Worm (Caenorhabditis elegans): Measurements from ENCODE around the gene F13B12.7.
A peak's percentile ranks its signal among the peaks of the same experiment; 100 is the strongest.

F13B12.7 gene

ce11 chrIV:10425129-10425528 is 18.5 kb upstream of the F13B12.7 start:
- no peak for TF ChIP-seq ets-5 (GFP tag; IDR thresholded peaks at IDR 0.05)
- TF ChIP-seq sptf-1 (tag; optimal IDR thresholded peaks at IDR 0.05): no peak
- peak; percentile 22 for TF ChIP-seq nhr-20 (tag; optimal IDR thresholded peaks at IDR 0.05)
- peak; percentile 7 for TF ChIP-seq blmp-1 (tag; optimal IDR thresholded peaks at IDR 0.05)
- TF ChIP-seq fos-1 (tag; optimal IDR thresholded peaks at IDR 0.05): no peak
- peak; percentile 24 for TF ChIP-seq nhr-71 (tag; optimal IDR thresholded peaks at IDR 0.05)
- TF ChIP-seq pqm-1 (tag; optimal IDR thresholded peaks at IDR 0.05): no peak
- TF ChIP-seq xbp-1 (tag; optimal IDR thresholded peaks at IDR 0.05): peak; percentile 4
- no peak for TF ChIP-seq lin-39 (tag; optimal IDR thresholded peaks at IDR 0.05)
- TF ChIP-seq F16B12.6 (tag; optimal IDR thresholded peaks at IDR 0.05): no peak
- TF ChIP-seq aly-2 (tag; optimal IDR thresholded peaks at IDR 0.05): no peak
- TF ChIP-seq nhr-90 (tag; optimal IDR thresholded peaks at IDR 0.05; ENCODE audit: poor library complexity): no peak
- no peak for TF ChIP-seq zag-1 (tag; optimal IDR thresholded peaks at IDR 0.05)
- peak; percentile 5 to 51 for TF ChIP-seq lin-35 (GFP tag; optimal IDR thresholded peaks at IDR 0.05)
- TF ChIP-seq nhr-77 (tag; optimal IDR thresholded peaks at IDR 0.05): no peak
- peak in 2 of 3 experiments; percentile 36 to 39 for TF ChIP-seq dpl-1 (GFP tag; optimal IDR thresholded peaks at IDR 0.05)
- TF ChIP-seq fkh-8 (tag; optimal IDR thresholded peaks at IDR 0.05): no peak
- TF ChIP-seq unc-130 (tag; optimal IDR thresholded peaks at IDR 0.05): no peak
- no peak for TF ChIP-seq pax-3 (tag; optimal IDR thresholded peaks at IDR 0.05)
- TF ChIP-seq vab-15 (tag; optimal IDR thresholded peaks at IDR 0.05): no peak
- TF ChIP-seq efl-1 (optimal IDR thresholded peaks at IDR 0.05): peak; percentile 23 to 44
- no peak for TF ChIP-seq efl-1 (GFP tag; optimal IDR thresholded peaks at IDR 0.05 in 1 of 2)
- no peak for TF ChIP-seq alr-1 (tag; optimal IDR thresholded peaks at IDR 0.05; ENCODE audit: borderline replicate concordance)
- TF ChIP-seq ceh-88 (GFP tag; IDR thresholded peaks at IDR 0.05): no peak
- TF ChIP-seq ama-1 (optimal IDR thresholded peaks at IDR 0.05): no peak
- no peak for TF ChIP-seq efl-3 (GFP tag; optimal IDR thresholded peaks at IDR 0.05)
- peak; percentile 34 for TF ChIP-seq mep-1 (tag; optimal IDR thresholded peaks at IDR 0.05)
- no peak for TF ChIP-seq nhr-84 (tag; optimal IDR thresholded peaks at IDR 0.05)
- no peak for TF ChIP-seq ces-1 (GFP tag; optimal IDR thresholded peaks at IDR 0.05)
- TF ChIP-seq lir-3 (tag; optimal IDR thresholded peaks at IDR 0.05; ENCODE audit: poor library complexity): no peak
- TF ChIP-seq rnt-1 (tag; optimal IDR thresholded peaks at IDR 0.05): peak; percentile 49
- TF ChIP-seq fkh-10 (GFP tag; optimal IDR thresholded peaks at IDR 0.05): peak; percentile 25
- peak; percentile 50 for TF ChIP-seq snu-23 (GFP tag; optimal IDR thresholded peaks at IDR 0.05)
- TF ChIP-seq ceh-8 (GFP tag; optimal IDR thresholded peaks at IDR 0.05): no peak
- no peak for TF ChIP-seq elt-2 (tag; optimal IDR thresholded peaks at IDR 0.05)
- no peak for TF ChIP-seq mdl-1 (tag; optimal IDR thresholded peaks at IDR 0.05)
- no peak for TF ChIP-seq nhr-12 (tag; optimal IDR thresholded peaks at IDR 0.05)
- TF ChIP-seq skn-1 (tag; optimal IDR thresholded peaks at IDR 0.05): peak; percentile 5
- TF ChIP-seq nhr-85 (tag): no peak
- TF ChIP-seq grh-1 (GFP tag; IDR thresholded peaks at IDR 0.05): no peak
- TF ChIP-seq nhr-19 (GFP tag; conservative IDR thresholded peaks at IDR 0.05): no peak
- TF ChIP-seq irx-1 (tag; optimal IDR thresholded peaks at IDR 0.05): no peak
- no peak for TF ChIP-seq hlh-4 (tag; optimal IDR thresholded peaks at IDR 0.05)
- no peak for TF ChIP-seq aha-1 (tag; optimal IDR thresholded peaks at IDR 0.05)
- no peak for TF ChIP-seq jun-1 (tag; optimal IDR thresholded peaks at IDR 0.05)
- no peak for TF ChIP-seq nhr-11 (tag; optimal IDR thresholded peaks at IDR 0.05)
- no peak for TF ChIP-seq mab-9 (GFP tag; IDR thresholded peaks at IDR 0.05)
- TF ChIP-seq elt-3 (tag; optimal IDR thresholded peaks at IDR 0.05): no peak
- TF ChIP-seq C34B4.2 (tag; optimal IDR thresholded peaks at IDR 0.05): no peak
- no peak for TF ChIP-seq pag-3 (tag; optimal IDR thresholded peaks at IDR 0.05; ENCODE audit: borderline replicate concordance, insufficient read depth)
- peak in 1 of 3 experiments; percentile 5 for TF ChIP-seq ceh-82 (tag; optimal IDR thresholded peaks at IDR 0.05)
- TF ChIP-seq fkh-4 (tag; optimal IDR thresholded peaks at IDR 0.05; ENCODE audit: borderline replicate concordance): no peak
- TF ChIP-seq egl-27 (tag; optimal IDR thresholded peaks at IDR 0.05): no peak
- TF ChIP-seq unc-30 (tag; optimal IDR thresholded peaks at IDR 0.05): no peak

Measured in whole organism, L1 larva.